Worm (Caenorhabditis elegans) whole organism, L4/young adult: ENCODE data around the gene vhp-1.

Experiments
- W03F9.2 ChIP-seq: fragments of 150-350 bp; optimal IDR thresholded peaks from 2 replicates; lab custom pipeline; 2014; ENCODE audit warnings: missing biosample characterization, missing genetic modification characterization
- dao-5 ChIP-seq: sonication (generic microtip); optimal IDR thresholded peaks from 2 replicates; lab custom pipeline; 2016; ENCODE audit warnings: missing genotype, missing genetic modification characterization, moderate library complexity, missing compliant biosample characterization
- him-1 ChIP-seq: sonication (generic microtip); optimal IDR thresholded peaks from 2 replicates; lab custom pipeline; 2016; ENCODE audit warnings: missing genotype, missing genetic modification reagents, missing genetic modification characterization, missing compliant biosample characterization

DNA sequence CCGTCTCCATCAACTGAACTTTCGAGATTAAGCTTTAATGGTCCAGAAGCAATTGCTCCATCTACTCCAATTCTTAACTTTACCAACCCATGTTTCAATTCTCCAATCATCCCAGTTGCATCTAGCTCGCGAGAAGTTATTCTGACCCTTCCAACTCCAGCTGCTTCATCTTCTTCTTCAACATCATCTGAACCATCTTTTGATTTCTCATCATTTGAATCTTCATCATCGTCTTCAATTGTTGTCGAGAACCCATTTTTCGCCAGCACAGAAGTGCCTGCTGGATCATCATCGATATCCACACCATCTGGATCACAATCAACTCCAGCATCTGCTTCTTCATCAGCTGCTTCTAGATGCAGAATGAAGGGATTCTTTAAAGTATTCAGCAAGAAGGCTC, 16.5 kb downstream of the vhp-1 start:
- TF ChIP-seq him-1 (tag; lab: Kevin White, UChicago) = no peak
- no peak for TF ChIP-seq dao-5 (tag; lab: Kevin White, UChicago)
- no peak for TF ChIP-seq W03F9.2 (tag; lab: Kevin White, UChicago)
